Worm (Caenorhabditis elegans) whole organism, L4 larva: Measurements from ENCODE around the gene fbxb-81.
A peak's percentile ranks its signal among the peaks of the same experiment; 100 is the strongest.
"Not testable (repeated sequence)": the region's sequence is repeated elsewhere in the genome, so short reads cannot be mapped to it uniquely, and the experiment has no call there.

Experiments used
- ZK337.2 ChIP-seq: fragments of 200-800 bp; sonication (Bioruptor generic); IDR thresholded peaks from 2 replicates; pipeline ENCODE4 v1.3.6; 2022; ENCODE audit warnings: missing genetic modification reagents, missing genetic modification characterization, missing compliant biosample characterization
- ZK546.5 ChIP-seq, 2 experiments: sonication (generic microtip); optimal IDR thresholded peaks; 2 replicates each; lab custom pipeline; 2017; ENCODE audit warnings: missing biosample characterization in 2 of 2, missing genetic modification characterization in 2 of 2
- ama-1 ChIP-seq: fragments of 150-350 bp; optimal IDR thresholded peaks from 2 replicates; lab custom pipeline; 2014; ENCODE audit warnings: inconsistent platforms, mixed read lengths
- egl-27 ChIP-seq: sonication (generic microtip); optimal IDR thresholded peaks from 3 replicates; lab custom pipeline; 2017; ENCODE audit warnings: missing biosample characterization, missing genetic modification reagents, missing genetic modification characterization
- egl-43 ChIP-seq: fragments of 200-800 bp; sonication (Bioruptor generic); IDR thresholded peaks from 2 replicates; pipeline ENCODE4 v1.3.6; 2022; ENCODE audit warnings: missing genetic modification reagents, missing genetic modification characterization, missing compliant biosample characterization
- hlh-30 ChIP-seq: sonication (generic microtip); optimal IDR thresholded peaks from 2 replicates; lab custom pipeline; 2017; ENCODE audit warnings: antibody characterized with exemption, mild to moderate bottlenecking, missing genetic modification characterization, missing compliant biosample characterization; ENCODE audit not compliant: insufficient read depth
- lin-13 ChIP-seq: fragments of 150-350 bp; optimal IDR thresholded peaks from 2 replicates; lab custom pipeline; 2014; ENCODE audit warnings: missing biosample characterization, missing genetic modification reagents, missing genetic modification characterization
- lin-39 ChIP-seq: fragments of 150-350 bp; optimal IDR thresholded peaks from 2 replicates; lab custom pipeline; 2014; ENCODE audit warnings: missing biosample characterization, missing genetic modification reagents, missing genetic modification characterization
- nhr-6 ChIP-seq: fragments of 150-350 bp; optimal IDR thresholded peaks from 2 replicates; lab custom pipeline; 2014; ENCODE audit warnings: missing biosample characterization, missing genetic modification characterization
- pqm-1 ChIP-seq: sonication (generic microtip); optimal IDR thresholded peaks from 2 replicates; lab custom pipeline; 2017; ENCODE audit warnings: missing biosample characterization, missing genetic modification characterization
- snpc-4 ChIP-seq: fragments of 150-350 bp; optimal IDR thresholded peaks from 2 replicates; lab custom pipeline; 2014; ENCODE audit warnings: missing biosample characterization, missing genetic modification characterization
- ztf-11 ChIP-seq: fragments of 150-350 bp; optimal IDR thresholded peaks from 2 replicates; lab custom pipeline; 2014; ENCODE audit warnings: missing biosample characterization, missing genetic modification characterization

- not testable (repeated sequence) for TF ChIP-seq ZK546.5 (tag; optimal IDR thresholded peaks at IDR 0.05; lab: Kevin White, UChicago); lin-39 (tag; lab: Kevin White, UChicago); egl-27 (tag; lab: Kevin White, UChicago); lin-13 (GFP tag; lab: Kevin White, UChicago); ztf-11 (tag; lab: Kevin White, UChicago); pqm-1 (tag; lab: Kevin White, UChicago); ama-1; nhr-6 (tag; lab: Kevin White, UChicago); ZK337.2 (GFP tag; lab: Robert Waterston, UW); snpc-4; hlh-30 (tag; lab: Kevin White, UChicago)
- TF ChIP-seq egl-43 = 0 out of 2 replicates have a peak, but pooled peaks have one; percentile 23
Observed at ce11 chrIII:121983-122449, 19.0 kb downstream of the fbxb-81 start, which contains the start of gene C29F9.12.
